Worm (Caenorhabditis elegans) whole organism, midembryonic: ENCODE data around the gene rnp-2.
"Not testable (repeated sequence)": the region's sequence is repeated elsewhere in the genome, so short reads cannot be mapped to it uniquely, and the experiment has no call there.

Experiments
- T22C8.4 ChIP-seq: fragments of 200-800 bp; sonication (Bioruptor generic); IDR thresholded peaks from 2 replicates; pipeline ENCODE4 v1.3.6; 2022; ENCODE audit warnings: missing genetic modification characterization, missing compliant biosample characterization
- flt-1 ChIP-seq: fragments of 200-800 bp; sonication (Bioruptor generic); IDR thresholded peaks from 2 replicates; pipeline ENCODE4 v1.3.6; 2022; ENCODE audit warnings: missing genetic modification characterization, missing compliant biosample characterization
- med-1 ChIP-seq: sonication (generic microtip); optimal IDR thresholded peaks from 2 replicates; lab custom pipeline; 2017; ENCODE audit warnings: missing genetic modification characterization, mild to moderate bottlenecking, missing compliant biosample characterization, antibody characterized with exemption, missing genetic modification reagents; ENCODE audit not compliant: insufficient read depth
- ref-1 ChIP-seq: fragments of 200-800 bp; sonication (Bioruptor generic); conservative IDR thresholded peaks from 2 replicates; pipeline ENCODE4 v1.3.6; 2022; ENCODE audit warnings: missing genetic modification reagents, missing genetic modification characterization, missing compliant biosample characterization
- tab-1 ChIP-seq: fragments of 200-800 bp; sonication (Bioruptor generic); IDR thresholded peaks from 2 replicates; pipeline ENCODE4 v1.3.6; 2022; ENCODE audit warnings: missing genetic modification characterization, missing compliant biosample characterization

- TF ChIP-seq flt-1 (GFP tag; lab: Robert Waterston, UW); tab-1 (GFP tag; lab: Robert Waterston, UW); med-1 (GFP tag; lab: Kevin White, UChicago); T22C8.4 (GFP tag; lab: Robert Waterston, UW); ref-1 (GFP tag; lab: Robert Waterston, UW): not testable (repeated sequence)
Observed at ce11 chrIV:4197167-4197566, 25.3 kb downstream of the rnp-2 start, which contains the start of gene cyp-25A6.
